Fruit fly (Drosophila melanogaster): ENCODE results near the gene RpS19b.

RpS19b gene

dm6 chr3R:23912349-23912748 lies 21.0 kb downstream of the RpS19b start:
- no peak for TF ChIP-seq Sin3A (optimal IDR thresholded peaks at IDR 0.05)
- no peak for TF ChIP-seq psq (optimal IDR thresholded peaks at IDR 0.05)
- no peak for TF ChIP-seq insv (optimal IDR thresholded peaks at IDR 0.05)
- no peak for TF ChIP-seq ttk (optimal IDR thresholded peaks at IDR 0.05)
- TF ChIP-seq h (optimal IDR thresholded peaks at IDR 0.05), result no peak
- no peak for TF ChIP-seq Myc (optimal IDR thresholded peaks at IDR 0.05)

dm6 chr3R:23911073-23911690 lies 22.1 kb downstream of the RpS19b start:
- TF ChIP-seq psq (optimal IDR thresholded peaks at IDR 0.05), result no peak
- TF ChIP-seq h (optimal IDR thresholded peaks at IDR 0.05), result no peak
- no peak for TF ChIP-seq Sin3A (optimal IDR thresholded peaks at IDR 0.05)
- TF ChIP-seq insv (optimal IDR thresholded peaks at IDR 0.05), result no peak
- no peak for TF ChIP-seq Myc (optimal IDR thresholded peaks at IDR 0.05)
- TF ChIP-seq ttk (optimal IDR thresholded peaks at IDR 0.05), result no peak

dm6 chr3R:23910260-23910887 lies 23.0 kb downstream of the RpS19b start:
- TF ChIP-seq psq (optimal IDR thresholded peaks at IDR 0.05), result no peak
- no peak for TF ChIP-seq Myc (optimal IDR thresholded peaks at IDR 0.05)
- TF ChIP-seq h (optimal IDR thresholded peaks at IDR 0.05), result no peak
- no peak for TF ChIP-seq ttk (optimal IDR thresholded peaks at IDR 0.05)
- no peak for TF ChIP-seq Sin3A (optimal IDR thresholded peaks at IDR 0.05)
- TF ChIP-seq insv (optimal IDR thresholded peaks at IDR 0.05), result no peak

dm6 chr3R:23909347-23909862 lies 23.9 kb downstream of the RpS19b start:
- no peak for TF ChIP-seq psq (optimal IDR thresholded peaks at IDR 0.05)

- TF ChIP-seq insv (optimal IDR thresholded peaks at IDR 0.05) (no peak), h (optimal IDR thresholded peaks at IDR 0.05) (no peak), Myc (optimal IDR thresholded peaks at IDR 0.05) (no peak), ttk (optimal IDR thresholded peaks at IDR 0.05) (no peak), Sin3A (optimal IDR thresholded peaks at IDR 0.05) (no peak), psq (optimal IDR thresholded peaks at IDR 0.05) (no peak)
These were observed 29.9 kb downstream of the RpS19b start for dm6 chr3R:23903425-23903824.

dm6 chr3R:23902557-23902956 lies 30.8 kb downstream of the RpS19b start:
- TF ChIP-seq ttk (optimal IDR thresholded peaks at IDR 0.05), result no peak
- no peak for TF ChIP-seq insv (optimal IDR thresholded peaks at IDR 0.05)
- TF ChIP-seq Sin3A (optimal IDR thresholded peaks at IDR 0.05), result no peak
- TF ChIP-seq psq (optimal IDR thresholded peaks at IDR 0.05), result no peak
- no peak for TF ChIP-seq Myc (optimal IDR thresholded peaks at IDR 0.05)
- TF ChIP-seq h (optimal IDR thresholded peaks at IDR 0.05), result no peak

dm6 chr3R:23902034-23902433 lies 31.3 kb downstream of the RpS19b start:
- TF ChIP-seq insv (optimal IDR thresholded peaks at IDR 0.05), result no peak
- no peak for TF ChIP-seq psq (optimal IDR thresholded peaks at IDR 0.05)
- no peak for TF ChIP-seq Sin3A (optimal IDR thresholded peaks at IDR 0.05)
- TF ChIP-seq Myc (optimal IDR thresholded peaks at IDR 0.05), result no peak
- no peak for TF ChIP-seq h (optimal IDR thresholded peaks at IDR 0.05)
- TF ChIP-seq ttk (optimal IDR thresholded peaks at IDR 0.05), result no peak

- TF ChIP-seq Sin3A (optimal IDR thresholded peaks at IDR 0.05) (no peak), insv (optimal IDR thresholded peaks at IDR 0.05) (no peak), psq (optimal IDR thresholded peaks at IDR 0.05) (no peak), Myc (optimal IDR thresholded peaks at IDR 0.05) (no peak), h (optimal IDR thresholded peaks at IDR 0.05) (no peak), ttk (optimal IDR thresholded peaks at IDR 0.05) (no peak)
These were observed 33.2 kb downstream of the RpS19b start for dm6 chr3R:23900092-23900491.

- TF ChIP-seq Myc (optimal IDR thresholded peaks at IDR 0.05), result no peak
- TF ChIP-seq insv (optimal IDR thresholded peaks at IDR 0.05), result no peak
- no peak for TF ChIP-seq psq (optimal IDR thresholded peaks at IDR 0.05)
- TF ChIP-seq Sin3A (optimal IDR thresholded peaks at IDR 0.05), result no peak
- TF ChIP-seq ttk (optimal IDR thresholded peaks at IDR 0.05), result no peak
- no peak for TF ChIP-seq h (optimal IDR thresholded peaks at IDR 0.05)
These were observed 39.9 kb downstream of the RpS19b start, which contains the start of gene tbrd-1 for dm6 chr3R:23893460-23893859. TSS of gene tbrd-1 (minus strand) at chr3R:23893560.

- no peak for TF ChIP-seq Sin3A (optimal IDR thresholded peaks at IDR 0.05)
- no peak for TF ChIP-seq psq (optimal IDR thresholded peaks at IDR 0.05)
- no peak for TF ChIP-seq h (optimal IDR thresholded peaks at IDR 0.05)
- TF ChIP-seq insv (optimal IDR thresholded peaks at IDR 0.05), result no peak
- TF ChIP-seq ttk (optimal IDR thresholded peaks at IDR 0.05), result no peak
- TF ChIP-seq Myc (optimal IDR thresholded peaks at IDR 0.05), result no peak
These were observed 42.4 kb downstream of the RpS19b start, which contains the start of gene TfIIA-S for dm6 chr3R:23890886-23891285. TSS of gene TfIIA-S (minus strand) at chr3R:23891060.

dm6 chr3R:23889922-23890321 lies 43.4 kb downstream of the RpS19b start, which contains the start of gene Pli:
TSS of gene Pli (minus strand) at chr3R:23890052.
- no peak for TF ChIP-seq ttk (optimal IDR thresholded peaks at IDR 0.05)
- no peak for TF ChIP-seq h (optimal IDR thresholded peaks at IDR 0.05)
- TF ChIP-seq Myc (optimal IDR thresholded peaks at IDR 0.05), result no peak
- no peak for TF ChIP-seq insv (optimal IDR thresholded peaks at IDR 0.05)
- TF ChIP-seq psq (optimal IDR thresholded peaks at IDR 0.05), result no peak
- TF ChIP-seq Sin3A (optimal IDR thresholded peaks at IDR 0.05), result no peak

All from Kc167 (cell line).